Fruit fly (Drosophila melanogaster) whole organism, embryonic: Measurements from ENCODE around the gene CG14043.

Experiments used
- Asciz ChIP-seq: fragments of 200-800 bp; sonication (Bioruptor generic); optimal IDR thresholded peaks from 2 replicates; lab custom pipeline; 2017; ENCODE audit warnings: missing biosample characterization, mild to moderate bottlenecking, missing genetic modification characterization, missing genetic modification reagents
- Atf3 ChIP-seq: fragments of 200-800 bp; sonication (Bioruptor generic); optimal IDR thresholded peaks from 3 replicates; lab custom pipeline; 2016; ENCODE audit warnings: missing biosample characterization, missing genetic modification characterization
- CG1024 ChIP-seq: fragments of 200-800 bp; sonication (Bioruptor generic); IDR thresholded peaks from 2 replicates; pipeline ENCODE4 v1.3.6; 2022; ENCODE audit warnings: missing biosample characterization, missing genetic modification characterization
- CG10267 ChIP-seq: fragments of 200-800 bp; sonication (Bioruptor generic); optimal IDR thresholded peaks from 2 replicates; lab custom pipeline; 2018; ENCODE audit warnings: missing biosample characterization, mild to moderate bottlenecking, missing genetic modification characterization, moderate library complexity
- CG11085 ChIP-seq: fragments of 200-800 bp; sonication (Bioruptor generic); IDR thresholded peaks from 2 replicates; pipeline ENCODE4 v1.3.6; 2022; ENCODE audit warnings: missing biosample characterization, missing genetic modification characterization
- CG1233 ChIP-seq: fragments of 200-800 bp; sonication (Bioruptor generic); optimal IDR thresholded peaks from 4 replicates; lab custom pipeline; 2018; ENCODE audit warnings: missing biosample characterization, mild to moderate bottlenecking, missing genetic modification characterization
- CG13424 ChIP-seq: fragments of 200-800 bp; sonication (Bioruptor generic); optimal IDR thresholded peaks from 2 replicates; lab custom pipeline; 2019; ENCODE audit warnings: missing biosample characterization, mild to moderate bottlenecking, missing genetic modification characterization, moderate library complexity
- CG13775 ChIP-seq: fragments of 200-800 bp; sonication (Bioruptor generic); optimal IDR thresholded peaks from 3 replicates; lab custom pipeline; 2017; ENCODE audit warnings: missing biosample characterization, mild to moderate bottlenecking, missing genetic modification characterization
- CG14014 ChIP-seq: fragments of 200-800 bp; sonication (Bioruptor generic); IDR thresholded peaks from 2 replicates; pipeline ENCODE4 v1.3.6; 2022; ENCODE audit warnings: missing biosample characterization, missing genetic modification characterization
- CG16815 ChIP-seq: fragments of 200-800 bp; sonication (Bioruptor generic); optimal IDR thresholded peaks from 3 replicates; lab custom pipeline; 2017; ENCODE audit warnings: missing biosample characterization, mild to moderate bottlenecking, missing genetic modification characterization
- CG16863 ChIP-seq: fragments of 200-800 bp; sonication (Bioruptor generic); optimal IDR thresholded peaks from 3 replicates; lab custom pipeline; 2016; ENCODE audit warnings: missing biosample characterization, missing genetic modification characterization
- CG18599 ChIP-seq: fragments of 200-800 bp; sonication (Bioruptor generic); optimal IDR thresholded peaks from 3 replicates; lab custom pipeline; 2017; ENCODE audit warnings: missing biosample characterization, missing genetic modification characterization, mild to moderate bottlenecking, moderate library complexity, missing genetic modification reagents
- CG2199 ChIP-seq: fragments of 200-800 bp; sonication (Bioruptor generic); IDR thresholded peaks from 3 replicates; pipeline ENCODE4 v1.3.6; 2022; ENCODE audit warnings: missing biosample characterization, missing genetic modification characterization
- CG30403 ChIP-seq: fragments of 200-800 bp; sonication (Bioruptor generic); optimal IDR thresholded peaks from 3 replicates; lab custom pipeline; 2016; ENCODE audit warnings: missing biosample characterization, missing genetic modification characterization
- CG31365 ChIP-seq: fragments of 200-800 bp; sonication (Bioruptor generic); optimal IDR thresholded peaks from 2 replicates; lab custom pipeline; 2018; ENCODE audit warnings: missing biosample characterization, mild to moderate bottlenecking, missing genetic modification characterization
- CG3163 ChIP-seq: fragments of 200-800 bp; sonication (Bioruptor generic); optimal IDR thresholded peaks from 3 replicates; lab custom pipeline; 2016; ENCODE audit warnings: missing biosample characterization, missing genetic modification characterization
- CG4617 ChIP-seq: fragments of 200-800 bp; sonication (Bioruptor generic); optimal IDR thresholded peaks from 3 replicates; lab custom pipeline; 2016; ENCODE audit warnings: missing biosample characterization, missing genetic modification characterization, borderline replicate concordance
- CG4854 ChIP-seq: fragments of 200-800 bp; sonication (Bioruptor generic); optimal IDR thresholded peaks from 2 replicates; lab custom pipeline; 2016; ENCODE audit warnings: missing biosample characterization, missing genetic modification characterization, inconsistent platforms
- CG6175 ChIP-seq: fragments of 200-800 bp; sonication (Bioruptor generic); IDR thresholded peaks from 3 replicates; pipeline ENCODE4 v1.3.6; 2022; ENCODE audit warnings: missing biosample characterization, missing genetic modification characterization
- CG6683 ChIP-seq: fragments of 200-800 bp; sonication (Bioruptor generic); optimal IDR thresholded peaks from 2 replicates; lab custom pipeline; 2017; ENCODE audit warnings: missing biosample characterization, mild to moderate bottlenecking, missing genetic modification characterization, missing genetic modification reagents
- CG6791 ChIP-seq: fragments of 200-800 bp; sonication (Bioruptor generic); IDR thresholded peaks from 3 replicates; pipeline ENCODE4 v1.3.6; 2022; ENCODE audit warnings: missing biosample characterization, missing genetic modification characterization; ENCODE audit not compliant: partially characterized antibody
- CG6813 ChIP-seq: fragments of 200-800 bp; sonication (Bioruptor generic); optimal IDR thresholded peaks from 2 replicates; lab custom pipeline; 2017; ENCODE audit warnings: missing biosample characterization, missing genetic modification characterization, mild to moderate bottlenecking, moderate library complexity, missing genetic modification reagents
- CG7357 ChIP-seq: fragments of 200-800 bp; sonication (Bioruptor generic); IDR thresholded peaks from 3 replicates; pipeline ENCODE4 v1.3.6; 2022; ENCODE audit warnings: missing biosample characterization, missing genetic modification characterization
- CG7745 ChIP-seq: fragments of 200-800 bp; sonication (Bioruptor generic); optimal IDR thresholded peaks from 2 replicates; lab custom pipeline; 2018; ENCODE audit warnings: missing biosample characterization, mild to moderate bottlenecking, missing genetic modification characterization, moderate library complexity
- CG8281 ChIP-seq: fragments of 200-800 bp; sonication (Bioruptor generic); optimal IDR thresholded peaks from 2 replicates; lab custom pipeline; 2018; ENCODE audit warnings: missing biosample characterization, mild to moderate bottlenecking, missing genetic modification characterization, moderate library complexity
- CG8924 ChIP-seq: fragments of 200-800 bp; optimal IDR thresholded peaks from 3 replicates; lab custom pipeline; 2019; ENCODE audit warnings: missing biosample characterization, mild to moderate bottlenecking, missing genetic modification characterization, moderate library complexity
- CHES-1-like ChIP-seq: fragments of 200-800 bp; sonication (Bioruptor generic); optimal IDR thresholded peaks from 2 replicates; lab custom pipeline; 2016; ENCODE audit warnings: missing biosample characterization, missing genetic modification characterization
- Camta ChIP-seq: fragments of 200-800 bp; sonication (Bioruptor generic); optimal IDR thresholded peaks from 2 replicates; lab custom pipeline; 2016; ENCODE audit warnings: missing biosample characterization, missing genetic modification characterization
- Dll ChIP-seq: fragments of 200-800 bp; sonication (Bioruptor generic); IDR thresholded peaks from 4 replicates; pipeline ENCODE4 v1.3.6; 2022; ENCODE audit warnings: missing biosample characterization, missing genetic modification characterization; ENCODE audit not compliant: partially characterized antibody
- Doc2 ChIP-seq: fragments of 200-800 bp; sonication (Bioruptor generic); IDR thresholded peaks from 2 replicates; pipeline ENCODE4 v1.3.6; 2022; ENCODE audit warnings: missing biosample characterization, missing genetic modification characterization
- Eip74EF ChIP-seq, 2 experiments: fragments of 200-800 bp in 1 of 2; fragments of >200 bp in 1 of 2; sonication (Bioruptor generic) in 1 of 2; optimal IDR thresholded peaks; 2 replicates each; lab custom pipeline; 2017 to 2019; ENCODE audit warnings: missing biosample characterization in 2 of 2, missing genetic modification characterization in 2 of 2, mild to moderate bottlenecking in 1 of 2, moderate library complexity in 1 of 2
- Elba2 ChIP-seq: fragments of 200-800 bp; sonication (Bioruptor generic); optimal IDR thresholded peaks from 3 replicates; lab custom pipeline; 2016; ENCODE audit warnings: missing biosample characterization, missing genetic modification characterization
- Gsc ChIP-seq: fragments of 200-800 bp; sonication (Bioruptor generic); IDR thresholded peaks from 2 replicates; pipeline ENCODE4 v1.3.6; 2022; ENCODE audit warnings: missing biosample characterization, missing genetic modification characterization
- Mad ChIP-seq: fragments of 200-800 bp; sonication (Bioruptor generic); optimal IDR thresholded peaks from 2 replicates; lab custom pipeline; 2016; ENCODE audit warnings: missing biosample characterization, missing genetic modification characterization
- NFAT ChIP-seq: fragments of 200-800 bp; sonication (Bioruptor generic); IDR thresholded peaks from 2 replicates; pipeline ENCODE4 v1.3.6; 2022; ENCODE audit warnings: missing biosample characterization, missing genetic modification characterization
- NfI ChIP-seq: fragments of 200-800 bp; sonication (Bioruptor generic); optimal IDR thresholded peaks from 3 replicates; lab custom pipeline; 2018; ENCODE audit warnings: missing biosample characterization, mild to moderate bottlenecking, missing genetic modification characterization, moderate library complexity
- Oaz ChIP-seq: fragments of 200-800 bp; sonication (Bioruptor generic); IDR thresholded peaks from 2 replicates; pipeline ENCODE4 v1.3.6; 2022; ENCODE audit warnings: missing biosample characterization, missing genetic modification characterization
- aop ChIP-seq: fragments of 200-800 bp; sonication (Bioruptor generic); IDR thresholded peaks from 2 replicates; pipeline ENCODE4 v1.3.6; 2022; ENCODE audit warnings: missing biosample characterization, missing genetic modification characterization
- cad ChIP-seq: fragments of >200 bp; optimal IDR thresholded peaks from 2 replicates; lab custom pipeline; 2017; ENCODE audit warnings: missing biosample characterization, missing genetic modification characterization
- emc ChIP-seq: fragments of 200-800 bp; sonication (Bioruptor generic); optimal IDR thresholded peaks from 2 replicates; lab custom pipeline; 2016; ENCODE audit warnings: missing biosample characterization, missing genetic modification characterization
- insv ChIP-seq, 2 experiments: fragments of 200-800 bp; sonication (Bioruptor generic); optimal IDR thresholded peaks; 3 replicates each; lab custom pipeline; 2016 to 2018; ENCODE audit warnings: missing biosample characterization in 2 of 2, missing genetic modification characterization in 2 of 2
- odd ChIP-seq: fragments of 200-800 bp; sonication (Bioruptor generic); optimal IDR thresholded peaks from 2 replicates; lab custom pipeline; 2017; ENCODE audit warnings: missing biosample characterization, mild to moderate bottlenecking, missing genetic modification characterization
- pb ChIP-seq: fragments of 200-800 bp; sonication (Bioruptor generic); optimal IDR thresholded peaks from 3 replicates; lab custom pipeline; 2016; ENCODE audit warnings: missing biosample characterization, missing genetic modification characterization
- ro ChIP-seq: fragments of 200-800 bp; sonication (Bioruptor generic); IDR thresholded peaks from 2 replicates; pipeline ENCODE4 v1.3.6; 2022; ENCODE audit warnings: missing biosample characterization, missing genetic modification characterization
- scrt ChIP-seq: fragments of 200-800 bp; sonication (Bioruptor generic); optimal IDR thresholded peaks from 2 replicates; lab custom pipeline; 2018; ENCODE audit warnings: missing biosample characterization, mild to moderate bottlenecking, missing genetic modification characterization, moderate library complexity
- sim ChIP-seq: fragments of 200-800 bp; sonication (Bioruptor generic); IDR thresholded peaks from 2 replicates; pipeline ENCODE4 v1.3.6; 2022; ENCODE audit warnings: missing biosample characterization, missing genetic modification characterization
- sr ChIP-seq: fragments of 200-800 bp; sonication (Bioruptor generic); IDR thresholded peaks from 3 replicates; pipeline ENCODE4 v1.3.6; 2022; ENCODE audit warnings: missing biosample characterization, missing genetic modification characterization
- tup ChIP-seq: fragments of 200-800 bp; sonication (Bioruptor generic); optimal IDR thresholded peaks from 2 replicates; lab custom pipeline; 2016; ENCODE audit warnings: missing biosample characterization, mild to moderate bottlenecking, missing genetic modification characterization, moderate library complexity
- zfh1 ChIP-seq: fragments of 200-800 bp; sonication (Bioruptor generic); IDR thresholded peaks from 3 replicates; pipeline ENCODE4 v1.3.6; 2022; ENCODE audit warnings: missing biosample characterization, missing genetic modification characterization

CG14043 gene

dm6 chr2L:4981278-4981966 lies 9.9 kb downstream of the CG14043 start, which contains the start of the genes CG8892 and CG34126 (continued):
- TF ChIP-seq NFAT (GFP tag; lab: Robert Waterston, UW) (peak; percentile 98), scrt (peak; percentile 91), pb (GFP tag; lab: Kevin White, UChicago) (peak; percentile 85), cad (GFP tag; lab: Kevin White, UChicago) (no peak), Oaz (GFP tag; lab: Robert Waterston, UW) (peak; percentile 90), Dll (peak; percentile 53; the same call in 1 of the 4 replicates), Elba2 (peak; percentile 92), CG14014 (peak; percentile 95), Atf3 (GFP tag; lab: Kevin White, UChicago) (peak; percentile 96), CG1233 (GFP tag; lab: Kevin White, UChicago) (peak; percentile 97), aop (peak; percentile 72; the same call in 1 of the 2 replicates), ro (peak; percentile 93), CG16863 (GFP tag; lab: Kevin White, UChicago) (peak; percentile 95), CG8281 (tag; lab: Kevin White, UChicago) (peak; percentile 87), CG6813 (GFP tag; lab: Kevin White, UChicago) (peak; percentile 90), Camta (GFP tag; lab: Kevin White, UChicago) (peak; percentile 97), CG13424 (tag; lab: Kevin White, UChicago) (peak; percentile 98), emc (peak; percentile 93), CG31365 (tag; lab: Kevin White, UChicago) (peak; percentile 66), CG13775 (peak; percentile 99), CG6683 (GFP tag; lab: Kevin White, UChicago) (peak; percentile 93), Asciz (GFP tag; lab: Kevin White, UChicago) (peak; percentile 93), Doc2 (peak; percentile 93), zfh1 (GFP tag; lab: Robert Waterston, UW) (peak; percentile 96), CG16815 (peak; percentile 99), tup (peak; percentile 95), CG18599 (GFP tag; lab: Kevin White, UChicago) (peak; percentile 98), CG3163 (GFP tag; lab: Kevin White, UChicago) (peak; percentile 84), Mad (GFP tag; lab: Kevin White, UChicago) (peak; percentile 97), CG30403 (GFP tag; lab: Kevin White, UChicago) (peak; percentile 100), CG7745 (tag; lab: Kevin White, UChicago) (no peak), sim (GFP tag; lab: Robert Waterston, UW) (peak; percentile 87), CG8924 (tag; lab: Kevin White, UChicago) (peak; percentile 97), Gsc (GFP tag; lab: Robert Waterston, UW) (peak; percentile 95), CG7357 (GFP tag; lab: Robert Waterston, UW) (peak; percentile 92), CG6791 (GFP tag; lab: Robert Waterston, UW) (0 out of 3 replicates have a peak, but pooled peaks have one; percentile 19), CG4617 (GFP tag; lab: Kevin White, UChicago) (peak; percentile 99), CG11085 (GFP tag; lab: Robert Waterston, UW) (peak; percentile 94), NfI (GFP tag; lab: Kevin White, UChicago) (peak; percentile 98), CG6175 (GFP tag; lab: Robert Waterston, UW) (peak; percentile 92), CG4854 (peak; percentile 95), odd (GFP tag; lab: Kevin White, UChicago) (peak; percentile 90), CG1024 (peak; percentile 88), insv (GFP tag; optimal IDR thresholded peaks at IDR 0.05; lab: Kevin White, UChicago) (peak in 1 of 2 experiments; percentile 91), Eip74EF (GFP tag; optimal IDR thresholded peaks at IDR 0.05; lab: Kevin White, UChicago) (peak in 1 of 2 experiments; percentile 85), CG10267 (tag; lab: Kevin White, UChicago) (peak; percentile 100), CG2199 (GFP tag; lab: Robert Waterston, UW) (peak; percentile 74; the same call in 1 of the 3 replicates), CHES-1-like (peak; percentile 96), sr (GFP tag; lab: Robert Waterston, UW) (peak; percentile 58; the same call in 2 of the 3 replicates)
